Fruit fly (Drosophila melanogaster) whole organism, prepupa: ENCODE data around the gene Wdr62.

ENCODE experiments used
- CG10631 ChIP-seq: fragments of 200-800 bp; sonication (Bioruptor generic); optimal IDR thresholded peaks from 2 replicates; lab custom pipeline; 2016; ENCODE audit warnings: missing biosample characterization, missing genetic modification characterization
- CG10669 ChIP-seq: fragments of 200-800 bp; sonication (Bioruptor generic); optimal IDR thresholded peaks from 3 replicates; lab custom pipeline; 2018; ENCODE audit warnings: missing biosample characterization, mild to moderate bottlenecking, missing genetic modification characterization, moderate library complexity
- CG11294 ChIP-seq: fragments of 200-800 bp; sonication (Bioruptor generic); IDR thresholded peaks from 2 replicates; pipeline ENCODE4 v1.3.6; 2022; ENCODE audit warnings: missing biosample characterization, missing genetic modification characterization
- CG11762 ChIP-seq: fragments of 200-800 bp; sonication (Bioruptor generic); optimal IDR thresholded peaks from 3 replicates; lab custom pipeline; 2016; ENCODE audit warnings: missing biosample characterization, missing genetic modification characterization; ENCODE audit not compliant: insufficient read depth
- CG15336 ChIP-seq: fragments of 200-800 bp; sonication (Bioruptor generic); IDR thresholded peaks from 2 replicates; pipeline ENCODE4 v1.3.6; 2022; ENCODE audit warnings: missing biosample characterization, missing genetic modification characterization
- CG1621 ChIP-seq: fragments of 200-800 bp; sonication (Bioruptor generic); optimal IDR thresholded peaks from 3 replicates; lab custom pipeline; 2018; ENCODE audit warnings: missing biosample characterization, mild to moderate bottlenecking, missing genetic modification characterization
- CG16779 ChIP-seq: fragments of 200-800 bp; sonication (Bioruptor generic); optimal IDR thresholded peaks from 3 replicates; lab custom pipeline; 2017; ENCODE audit warnings: missing biosample characterization, mild to moderate bottlenecking, missing genetic modification characterization
- CG3032 ChIP-seq: fragments of 200-800 bp; optimal IDR thresholded peaks from 2 replicates; lab custom pipeline; 2019; ENCODE audit warnings: missing biosample characterization, mild to moderate bottlenecking, missing genetic modification characterization, moderate library complexity
- CG31627 ChIP-seq: fragments of 200-800 bp; sonication (Bioruptor generic); optimal IDR thresholded peaks from 3 replicates; lab custom pipeline; 2016; ENCODE audit warnings: missing biosample characterization, missing genetic modification characterization
- CG32006 ChIP-seq: fragments of 200-800 bp; sonication (Bioruptor generic); optimal IDR thresholded peaks from 3 replicates; lab custom pipeline; 2017; ENCODE audit warnings: missing biosample characterization, mild to moderate bottlenecking, missing genetic modification characterization
- CG3919 ChIP-seq: fragments of 200-800 bp; sonication (Bioruptor generic); optimal IDR thresholded peaks from 3 replicates; lab custom pipeline; 2016; ENCODE audit warnings: missing biosample characterization, missing genetic modification characterization
- CG4318 ChIP-seq: fragments of 200-800 bp; sonication (Bioruptor generic); optimal IDR thresholded peaks from 3 replicates; lab custom pipeline; 2017; ENCODE audit warnings: missing biosample characterization, mild to moderate bottlenecking, missing genetic modification characterization
- CG6163 ChIP-seq: fragments of 200-800 bp; sonication (Bioruptor generic); IDR thresholded peaks from 3 replicates; pipeline ENCODE4 v1.3.6; 2022; ENCODE audit warnings: missing biosample characterization, missing genetic modification characterization
- CG6808 ChIP-seq: fragments of 200-800 bp; sonication (Bioruptor generic); optimal IDR thresholded peaks from 3 replicates; lab custom pipeline; 2017; ENCODE audit warnings: missing biosample characterization, missing genetic modification characterization, mild to moderate bottlenecking, moderate library complexity, missing genetic modification reagents
- CG6854 ChIP-seq: fragments of 200-800 bp; sonication (Bioruptor generic); optimal IDR thresholded peaks from 2 replicates; lab custom pipeline; 2017; ENCODE audit warnings: missing biosample characterization, mild to moderate bottlenecking, missing genetic modification characterization
- CG7368 ChIP-seq: fragments of 200-800 bp; sonication (Bioruptor generic); optimal IDR thresholded peaks from 3 replicates; lab custom pipeline; 2016; ENCODE audit warnings: missing biosample characterization, missing genetic modification characterization
- CG8119 ChIP-seq: fragments of 200-800 bp; sonication (Bioruptor generic); IDR thresholded peaks from 3 replicates; pipeline ENCODE4 v1.3.6; 2022; ENCODE audit warnings: missing biosample characterization, missing genetic modification characterization
- CG8319 ChIP-seq: fragments of 200-800 bp; sonication (Bioruptor generic); optimal IDR thresholded peaks from 3 replicates; lab custom pipeline; 2016; ENCODE audit warnings: missing biosample characterization, missing genetic modification characterization
- CG8632 ChIP-seq: fragments of 200-800 bp; sonication (Bioruptor generic); optimal IDR thresholded peaks from 3 replicates; lab custom pipeline; 2016; ENCODE audit warnings: missing biosample characterization, missing genetic modification characterization
- CG9139 ChIP-seq: fragments of 200-800 bp; sonication (Bioruptor generic); optimal IDR thresholded peaks from 3 replicates; lab custom pipeline; 2017; ENCODE audit warnings: missing biosample characterization, mild to moderate bottlenecking, missing genetic modification characterization
- Eip75B ChIP-seq: fragments of 200-800 bp; sonication (Bioruptor generic); optimal IDR thresholded peaks from 3 replicates; lab custom pipeline; 2016; ENCODE audit warnings: missing biosample characterization, missing genetic modification characterization
- Eip78C ChIP-seq: fragments of 200-800 bp; sonication (Bioruptor generic); peaks from one replicate; lab custom pipeline; 2016; ENCODE audit warnings: missing biosample characterization, missing genetic modification characterization
- Eip93F ChIP-seq: fragments of 200-800 bp; sonication (Bioruptor generic); optimal IDR thresholded peaks from 2 replicates; lab custom pipeline; 2016; ENCODE audit warnings: missing biosample characterization, mild to moderate bottlenecking, missing genetic modification characterization
- Ets21C ChIP-seq: fragments of 200-800 bp; sonication (Bioruptor generic); optimal IDR thresholded peaks from 3 replicates; lab custom pipeline; 2016; ENCODE audit warnings: missing biosample characterization, missing genetic modification characterization
- Ets96B ChIP-seq: fragments of 200-800 bp; optimal IDR thresholded peaks from 2 replicates; lab custom pipeline; 2019; ENCODE audit warnings: missing biosample characterization, mild to moderate bottlenecking, missing genetic modification characterization, moderate library complexity
- Gug ChIP-seq: fragments of 200-800 bp; sonication (Bioruptor generic); IDR thresholded peaks from 2 replicates; pipeline ENCODE4 v1.3.6; 2022; ENCODE audit warnings: missing biosample characterization, missing genetic modification characterization
- Hr38 ChIP-seq: sonication (Bioruptor generic); optimal IDR thresholded peaks from 2 replicates; lab custom pipeline; 2016; ENCODE audit warnings: missing biosample characterization, missing genetic modification characterization
- Hr39 ChIP-seq: fragments of 200-800 bp; sonication (Bioruptor generic); optimal IDR thresholded peaks from 2 replicates; lab custom pipeline; 2016; ENCODE audit warnings: missing biosample characterization, missing genetic modification characterization
- Hr4 ChIP-seq: fragments of 200-800 bp; sonication (Bioruptor generic); optimal IDR thresholded peaks from 3 replicates; lab custom pipeline; 2016; ENCODE audit warnings: missing biosample characterization, missing genetic modification characterization
- Lpt ChIP-seq: fragments of 200-800 bp; sonication (Bioruptor generic); optimal IDR thresholded peaks from 3 replicates; lab custom pipeline; 2016; ENCODE audit warnings: missing biosample characterization, missing genetic modification characterization
- OdsH ChIP-seq: fragments of 200-800 bp; sonication (Bioruptor generic); optimal IDR thresholded peaks from 3 replicates; lab custom pipeline; 2016; ENCODE audit warnings: missing biosample characterization, missing genetic modification characterization
- Smox ChIP-seq: fragments of 200-800 bp; sonication (Bioruptor generic); optimal IDR thresholded peaks from 3 replicates; lab custom pipeline; 2016; ENCODE audit warnings: missing biosample characterization, missing genetic modification characterization
- Sox102F ChIP-seq: fragments of 200-800 bp; sonication (Bioruptor generic); optimal IDR thresholded peaks from 2 replicates; lab custom pipeline; 2016; ENCODE audit warnings: missing biosample characterization, mild to moderate bottlenecking, missing genetic modification characterization
- Sox14 ChIP-seq: fragments of 200-800 bp; sonication (Bioruptor generic); optimal IDR thresholded peaks from 3 replicates; lab custom pipeline; 2016; ENCODE audit warnings: missing biosample characterization, missing genetic modification characterization
- Sox15 ChIP-seq: fragments of 200-800 bp; sonication (Bioruptor generic); optimal IDR thresholded peaks from 3 replicates; lab custom pipeline; 2016; ENCODE audit warnings: missing biosample characterization, missing genetic modification characterization
- achi ChIP-seq: fragments of 200-800 bp; sonication (Bioruptor generic); optimal IDR thresholded peaks from 3 replicates; lab custom pipeline; 2016; ENCODE audit warnings: missing biosample characterization, missing genetic modification characterization
- cyc ChIP-seq: fragments of 200-800 bp; sonication (Bioruptor generic); optimal IDR thresholded peaks from 3 replicates; lab custom pipeline; 2016; ENCODE audit warnings: missing biosample characterization, missing genetic modification characterization
- dac ChIP-seq: fragments of 200-800 bp; sonication (Bioruptor generic); optimal IDR thresholded peaks from 2 replicates; lab custom pipeline; 2017; ENCODE audit warnings: missing biosample characterization, mild to moderate bottlenecking, missing genetic modification characterization
- dsx ChIP-seq: fragments of 200-800 bp; optimal IDR thresholded peaks from 3 replicates; lab custom pipeline; 2019; ENCODE audit warnings: missing biosample characterization, mild to moderate bottlenecking, missing genetic modification characterization, moderate library complexity; ENCODE audit not compliant: poor library complexity, severe bottlenecking
- eg ChIP-seq: fragments of 200-800 bp; sonication (Bioruptor generic); IDR thresholded peaks from 3 replicates; pipeline ENCODE4 v1.3.6; 2022; ENCODE audit warnings: missing biosample characterization, missing genetic modification characterization
- esn ChIP-seq: fragments of 200-800 bp; sonication (Bioruptor generic); optimal IDR thresholded peaks from 2 replicates; lab custom pipeline; 2016; ENCODE audit warnings: missing biosample characterization, mild to moderate bottlenecking, missing genetic modification characterization, moderate library complexity
- fd59A ChIP-seq: fragments of 200-800 bp; sonication (Bioruptor generic); optimal IDR thresholded peaks from 2 replicates; lab custom pipeline; 2017; ENCODE audit warnings: missing biosample characterization, mild to moderate bottlenecking, missing genetic modification characterization, missing genetic modification reagents
- fd85E ChIP-seq: fragments of 200-800 bp; sonication (Bioruptor generic); optimal IDR thresholded peaks from 3 replicates; lab custom pipeline; 2016; ENCODE audit warnings: missing biosample characterization, missing genetic modification characterization
- fkh ChIP-seq: fragments of 200-800 bp; sonication (Bioruptor generic); optimal IDR thresholded peaks from 3 replicates; lab custom pipeline; 2017; ENCODE audit warnings: missing biosample characterization, mild to moderate bottlenecking, missing genetic modification characterization, moderate library complexity
- lz ChIP-seq: fragments of 200-800 bp; sonication (Bioruptor generic); optimal IDR thresholded peaks from 3 replicates; lab custom pipeline; 2016; ENCODE audit warnings: missing biosample characterization, missing genetic modification characterization
- net ChIP-seq: fragments of 200-800 bp; sonication (Bioruptor generic); optimal IDR thresholded peaks from 3 replicates; lab custom pipeline; 2016; ENCODE audit warnings: missing biosample characterization, missing genetic modification characterization
- pdm3 ChIP-seq: fragments of 200-800 bp; sonication (Bioruptor generic); optimal IDR thresholded peaks from 3 replicates; lab custom pipeline; 2016; ENCODE audit warnings: missing biosample characterization, missing genetic modification characterization
- salr ChIP-seq, 2 experiments: fragments of 200-800 bp; sonication (Bioruptor generic); optimal IDR thresholded peaks; 3 replicates each; lab custom pipeline; 2016 to 2018; ENCODE audit warnings: missing biosample characterization in 2 of 2, missing genetic modification characterization in 2 of 2, mild to moderate bottlenecking in 1 of 2
- spab ChIP-seq: fragments of 200-800 bp; sonication (Bioruptor generic); optimal IDR thresholded peaks from 2 replicates; lab custom pipeline; 2017; ENCODE audit warnings: missing biosample characterization, mild to moderate bottlenecking, missing genetic modification characterization, missing genetic modification reagents
- ss ChIP-seq, 2 experiments: fragments of 200-800 bp; sonication (Bioruptor generic); optimal IDR thresholded peaks; 2 replicates in 1 of 2; 3 replicates in 1 of 2; lab custom pipeline; 2017 to 2018; ENCODE audit warnings: mild to moderate bottlenecking in 2 of 2, missing biosample characterization in 2 of 2, missing genetic modification characterization in 2 of 2, moderate library complexity in 1 of 2
- svp ChIP-seq: fragments of 200-800 bp; sonication (Bioruptor generic); peaks from one replicate; lab custom pipeline; 2016; ENCODE audit warnings: missing biosample characterization, missing genetic modification characterization
- topi ChIP-seq: fragments of 200-800 bp; sonication (Bioruptor generic); optimal IDR thresholded peaks from 3 replicates; lab custom pipeline; 2016; ENCODE audit warnings: missing biosample characterization, missing genetic modification characterization
- vri ChIP-seq: fragments of 200-800 bp; sonication (Bioruptor generic); optimal IDR thresholded peaks from 3 replicates; lab custom pipeline; 2016; ENCODE audit warnings: missing biosample characterization, mild to moderate bottlenecking, missing genetic modification characterization

Gene Wdr62

dm6 chr2L:1907098-1907497 lies 22.7 kb downstream of the Wdr62 start:
- no peak for TF ChIP-seq CG11294
- no peak for TF ChIP-seq CG4318 (GFP tag; lab: Kevin White, UChicago)
- TF ChIP-seq ss (GFP tag; optimal IDR thresholded peaks at IDR 0.05; lab: Kevin White, UChicago), result no peak
- TF ChIP-seq eg (GFP tag; lab: Robert Waterston, UW), result peak; percentile 12; the same call in 1 of the 3 replicates
- TF ChIP-seq CG6854, result no peak
- no peak for TF ChIP-seq Hr4 (GFP tag; lab: Kevin White, UChicago)
- no peak for TF ChIP-seq dac (GFP tag; lab: Kevin White, UChicago)
- TF ChIP-seq lz (GFP tag; lab: Kevin White, UChicago), result no peak
- no peak for TF ChIP-seq fd59A (GFP tag; lab: Kevin White, UChicago)
- no peak for TF ChIP-seq CG31627 (GFP tag; lab: Kevin White, UChicago)
- peak; percentile 25 for TF ChIP-seq Sox14 (GFP tag; lab: Kevin White, UChicago)
- TF ChIP-seq Hr38 (GFP tag; lab: Kevin White, UChicago), result no peak
- TF ChIP-seq Hr39 (GFP tag; lab: Kevin White, UChicago), result no peak
- peak; percentile 16 for TF ChIP-seq CG8632 (GFP tag; lab: Kevin White, UChicago)
- no peak for TF ChIP-seq Ets21C (GFP tag; lab: Kevin White, UChicago)
- no peak for TF ChIP-seq topi (GFP tag; lab: Kevin White, UChicago)
- TF ChIP-seq Lpt (GFP tag; lab: Kevin White, UChicago), result no peak
- TF ChIP-seq achi (GFP tag; lab: Kevin White, UChicago), result no peak
- no peak for TF ChIP-seq Gug
- peak; percentile 6 for TF ChIP-seq OdsH (GFP tag; lab: Kevin White, UChicago)
- no peak for TF ChIP-seq CG6163 (GFP tag; lab: Robert Waterston, UW)
- TF ChIP-seq CG10631 (GFP tag; lab: Kevin White, UChicago), result no peak
- no peak for TF ChIP-seq CG11762 (GFP tag; lab: Kevin White, UChicago)
- TF ChIP-seq dsx (GFP tag; lab: Kevin White, UChicago), result no peak
- TF ChIP-seq CG3032 (tag; lab: Kevin White, UChicago), result no peak
- no peak for TF ChIP-seq cyc (GFP tag; lab: Kevin White, UChicago)
- no peak for TF ChIP-seq CG8119 (GFP tag; lab: Robert Waterston, UW)
- TF ChIP-seq fd85E (GFP tag; lab: Kevin White, UChicago), result no peak
- TF ChIP-seq Sox15 (GFP tag; lab: Kevin White, UChicago), result no peak
- TF ChIP-seq Smox (GFP tag; lab: Kevin White, UChicago), result no peak
- no peak for TF ChIP-seq salr (GFP tag; optimal IDR thresholded peaks at IDR 0.05; lab: Kevin White, UChicago)
- no peak for TF ChIP-seq CG16779 (tag; lab: Kevin White, UChicago)
- no peak for TF ChIP-seq Ets96B (tag; lab: Kevin White, UChicago)
- no peak for TF ChIP-seq CG6808 (GFP tag; lab: Kevin White, UChicago)
- no peak for TF ChIP-seq vri (GFP tag; lab: Kevin White, UChicago)
- no peak for TF ChIP-seq CG3919 (GFP tag; lab: Kevin White, UChicago)
- TF ChIP-seq CG9139 (GFP tag; lab: Kevin White, UChicago), result no peak
- peak; percentile 32 for TF ChIP-seq CG7368 (GFP tag; lab: Kevin White, UChicago)
- 0 out of 2 replicates have a peak, but pooled peaks have one; percentile 7 for TF ChIP-seq CG15336
- TF ChIP-seq CG32006 (GFP tag; lab: Kevin White, UChicago), result no peak
- TF ChIP-seq Eip75B (GFP tag; lab: Kevin White, UChicago), result peak; percentile 52
- peak; percentile 75 for TF ChIP-seq Eip78C
- TF ChIP-seq Eip93F (GFP tag; lab: Kevin White, UChicago), result no peak
- TF ChIP-seq CG1621 (tag; lab: Kevin White, UChicago), result no peak
- no peak for TF ChIP-seq Sox102F
- TF ChIP-seq fkh (GFP tag; lab: Kevin White, UChicago), result no peak
- no peak for TF ChIP-seq esn
- no peak for TF ChIP-seq CG10669
- peak; percentile 11 for TF ChIP-seq CG8319 (GFP tag; lab: Kevin White, UChicago)
- TF ChIP-seq net (GFP tag; lab: Kevin White, UChicago), result no peak
- TF ChIP-seq svp, result peak; percentile 59
- no peak for TF ChIP-seq spab (GFP tag; lab: Kevin White, UChicago)
- TF ChIP-seq pdm3 (GFP tag; lab: Kevin White, UChicago), result peak; percentile 19
